Worm (Caenorhabditis elegans) whole organism, L4 larva: ENCODE data around the gene C29G2.6.
"Not testable (repeated sequence)": the region's sequence is repeated elsewhere in the genome, so short reads cannot be mapped to it uniquely, and the experiment has no call there.

ENCODE experiments used
- F37D6.2 ChIP-seq: sonication (generic microtip); optimal IDR thresholded peaks from 2 replicates; lab custom pipeline; 2016; ENCODE audit warnings: mild to moderate bottlenecking, missing genetic modification characterization, missing compliant biosample characterization
- Y48G9A.11 ChIP-seq: fragments of 200-800 bp; sonication (Bioruptor generic); IDR thresholded peaks from 2 replicates; pipeline ENCODE4 v1.3.6; 2022; ENCODE audit warnings: missing genetic modification reagents, missing genetic modification characterization, missing compliant biosample characterization
- ZK546.5 ChIP-seq, 2 experiments: sonication (generic microtip); optimal IDR thresholded peaks; 2 replicates each; lab custom pipeline; 2017; ENCODE audit warnings: missing biosample characterization in 2 of 2, missing genetic modification characterization in 2 of 2
- ceh-82 ChIP-seq: sonication (generic microtip); optimal IDR thresholded peaks from 2 replicates; lab custom pipeline; 2017; ENCODE audit warnings: missing biosample characterization, missing genetic modification characterization
- cey-2 ChIP-seq: sonication (generic microtip); optimal IDR thresholded peaks from 3 replicates; lab custom pipeline; 2017; ENCODE audit warnings: missing genetic modification characterization, mild to moderate bottlenecking, missing compliant biosample characterization, antibody characterized with exemption, borderline replicate concordance; ENCODE audit not compliant: insufficient read depth
- daf-12 ChIP-seq: fragments of 150-350 bp; optimal IDR thresholded peaks from 2 replicates; lab custom pipeline; 2014; ENCODE audit warnings: missing biosample characterization, missing genetic modification reagents, missing genetic modification characterization
- hlh-30 ChIP-seq: sonication (generic microtip); optimal IDR thresholded peaks from 2 replicates; lab custom pipeline; 2017; ENCODE audit warnings: antibody characterized with exemption, mild to moderate bottlenecking, missing genetic modification characterization, missing compliant biosample characterization; ENCODE audit not compliant: insufficient read depth
- mes-2 ChIP-seq: sonication (generic microtip); optimal IDR thresholded peaks from 2 replicates; lab custom pipeline; 2016; ENCODE audit warnings: missing genotype, mild to moderate bottlenecking, missing genetic modification characterization, missing compliant biosample characterization; ENCODE audit not compliant: poor library complexity, severe bottlenecking
- mxl-2 ChIP-seq: fragments of 200-800 bp; sonication (Bioruptor generic); conservative IDR thresholded peaks from 2 replicates; pipeline ENCODE4 v1.3.6; 2022; ENCODE audit warnings: missing genetic modification reagents, missing genetic modification characterization, missing compliant biosample characterization
- nhr-10 ChIP-seq: fragments of 150-350 bp; optimal IDR thresholded peaks from 2 replicates; lab custom pipeline; 2014; ENCODE audit warnings: missing biosample characterization, missing genetic modification characterization
- nhr-11 ChIP-seq: fragments of 150-350 bp; optimal IDR thresholded peaks from 2 replicates; lab custom pipeline; 2014; ENCODE audit warnings: missing biosample characterization, missing genetic modification characterization
- nhr-77 ChIP-seq: fragments of 150-350 bp; optimal IDR thresholded peaks from 2 replicates; lab custom pipeline; 2014; ENCODE audit warnings: missing biosample characterization, missing genetic modification characterization
- saeg-2 ChIP-seq: fragments of 200-800 bp; sonication (Bioruptor generic); IDR thresholded peaks from 2 replicates; pipeline ENCODE4 v1.3.6; 2022; ENCODE audit warnings: missing genetic modification reagents, missing genetic modification characterization, missing compliant biosample characterization
- spr-1 ChIP-seq: sonication (generic microtip); optimal IDR thresholded peaks from 2 replicates; lab custom pipeline; 2016; ENCODE audit warnings: mild to moderate bottlenecking, missing genetic modification characterization, missing compliant biosample characterization
- tra-1 ChIP-seq: fragments of 200-800 bp; sonication (Bioruptor generic); IDR thresholded peaks from 2 replicates; pipeline ENCODE4 v1.3.6; 2022; ENCODE audit warnings: missing genetic modification reagents, missing genetic modification characterization, missing compliant biosample characterization

Gene C29G2.6

ce11 chrV:2565525-2565924 is 20.2 kb downstream of the C29G2.6 start, which contains the start of gene Y45G12C.1 (continued):
- no peak for TF ChIP-seq Y48G9A.11 (GFP tag; lab: Robert Waterston, UW)
- TF ChIP-seq mxl-2 (GFP tag; lab: Robert Waterston, UW), result no peak
- no peak for TF ChIP-seq ZK546.5 (tag; optimal IDR thresholded peaks at IDR 0.05; lab: Kevin White, UChicago)
- no peak for TF ChIP-seq F37D6.2 (tag; lab: Kevin White, UChicago)
- TF ChIP-seq nhr-10, result no peak
- TF ChIP-seq saeg-2, result no peak
- no peak for TF ChIP-seq tra-1 (GFP tag; lab: Robert Waterston, UW)
- TF ChIP-seq ceh-82 (tag; lab: Kevin White, UChicago), result no peak
- no peak for TF ChIP-seq hlh-30

DNA sequence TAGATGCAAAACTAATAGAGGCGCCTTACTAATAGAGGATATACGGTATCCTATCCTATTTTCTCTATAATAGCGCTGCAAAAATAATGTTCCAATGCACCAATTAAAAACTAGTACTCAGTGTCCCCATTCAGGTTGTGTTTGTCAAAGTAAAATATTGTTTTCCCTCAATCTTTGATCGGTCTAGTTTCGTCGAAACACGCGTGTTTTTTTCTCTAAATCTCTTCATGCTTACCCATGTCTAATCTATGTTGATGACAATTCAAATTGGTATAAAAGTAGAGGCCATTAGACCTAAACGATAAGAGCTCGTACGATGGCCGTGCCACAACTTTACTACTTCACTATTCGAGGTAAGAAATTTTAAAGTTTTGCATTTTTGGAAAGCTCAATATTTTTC is 24.3 kb downstream of the C29G2.6 start, which contains the start of gene gst-10:
TSS of gene gst-10 (plus strand) at position 301 of the 400 bp plus-strand sequence.
- not testable (repeated sequence) for TF ChIP-seq spr-1 (tag; lab: Kevin White, UChicago); nhr-77; nhr-11 (tag; lab: Kevin White, UChicago)

DNA sequence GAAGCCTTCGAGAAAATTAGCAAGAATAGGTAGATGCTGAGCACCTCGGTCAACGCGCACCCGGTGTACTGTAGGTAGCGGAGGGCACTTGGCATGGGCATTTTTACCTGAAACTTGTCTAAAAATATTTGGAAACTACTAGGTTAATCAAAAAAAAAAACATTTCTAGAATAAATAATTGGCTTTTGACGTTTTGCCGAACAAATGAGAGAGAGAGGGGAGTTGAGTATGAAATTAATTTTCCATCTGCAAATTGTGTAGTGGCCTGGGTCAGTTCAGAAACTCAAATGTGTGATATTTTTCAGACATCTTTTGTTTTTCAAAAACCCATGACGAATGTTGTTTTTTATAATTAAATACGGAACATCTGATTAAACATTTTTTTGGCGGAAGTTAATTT is 49.4 kb downstream of the C29G2.6 start, which contains the start of gene Y45G12C.10:
TSS of gene Y45G12C.10 (minus strand) at position 101 of the 400 bp plus-strand sequence.
- not testable (repeated sequence) for TF ChIP-seq daf-12 (tag; lab: Kevin White, UChicago); mes-2; cey-2
- TF ChIP-seq, all 104 proteins: peak for 0; not testable (repeated sequence) for 104
